Worm (Caenorhabditis elegans) whole organism, L1 larva: ENCODE data around the gene C50F7.3.

Experiments used
- C16A3.4 ChIP-seq: fragments of 150-350 bp; optimal IDR thresholded peaks from 2 replicates; lab custom pipeline; 2014; ENCODE audit warnings: missing biosample characterization, missing genetic modification characterization
- F16B12.6 ChIP-seq: fragments of 150-350 bp; optimal IDR thresholded peaks from 2 replicates; lab custom pipeline; 2014; ENCODE audit warnings: missing biosample characterization, missing genetic modification characterization
- Y116A8C.19 ChIP-seq: sonication (generic microtip); optimal IDR thresholded peaks from 2 replicates; lab custom pipeline; 2016; ENCODE audit warnings: missing compliant biosample characterization, missing genetic modification characterization, borderline replicate concordance
- alr-1 ChIP-seq: fragments of 200-800 bp; sonication (Bioruptor generic); optimal IDR thresholded peaks from 2 replicates; lab custom pipeline; 2018; ENCODE audit warnings: borderline replicate concordance, mild to moderate bottlenecking, missing genetic modification characterization, missing compliant biosample characterization
- aly-2 ChIP-seq: fragments of 150-350 bp; optimal IDR thresholded peaks from 2 replicates; lab custom pipeline; 2014; ENCODE audit warnings: missing biosample characterization, missing genetic modification characterization
- ama-1 ChIP-seq: fragments of 150-350 bp; optimal IDR thresholded peaks from 2 replicates; lab custom pipeline; 2014
- blmp-1 ChIP-seq: fragments of 150-350 bp; optimal IDR thresholded peaks from 2 replicates; lab custom pipeline; 2014; ENCODE audit warnings: missing biosample characterization, missing genetic modification characterization
- ceh-63 ChIP-seq: fragments of 200-800 bp; sonication (Bioruptor generic); optimal IDR thresholded peaks from 2 replicates; lab custom pipeline; 2018; ENCODE audit warnings: mild to moderate bottlenecking, missing genetic modification characterization, missing compliant biosample characterization
- ceh-90 ChIP-seq: sonication (generic microtip); optimal IDR thresholded peaks from 2 replicates; lab custom pipeline; 2016; ENCODE audit warnings: missing genetic modification characterization, missing compliant biosample characterization
- dpl-1 ChIP-seq, 3 experiments: fragments of 150-350 bp in 2 of 3; sonication (generic microtip) in 1 of 3; optimal IDR thresholded peaks; 2 replicates each; lab custom pipeline; 2014 to 2017; ENCODE audit warnings: missing biosample characterization in 3 of 3, missing genetic modification characterization in 3 of 3, missing genetic modification reagents in 3 of 3
- dsc-1 ChIP-seq: sonication (generic microtip); optimal IDR thresholded peaks from 2 replicates; lab custom pipeline; 2016; ENCODE audit warnings: mild to moderate bottlenecking, missing genetic modification characterization, missing compliant biosample characterization
- efl-3 ChIP-seq: fragments of 200-800 bp; sonication (Bioruptor generic); optimal IDR thresholded peaks from 2 replicates; lab custom pipeline; 2018; ENCODE audit warnings: mild to moderate bottlenecking, missing genetic modification characterization, missing compliant biosample characterization
- elt-2 ChIP-seq: sonication (generic microtip); optimal IDR thresholded peaks from 2 replicates; lab custom pipeline; 2016; ENCODE audit warnings: missing genetic modification characterization, mild to moderate bottlenecking, inconsistent platforms, missing compliant biosample characterization, missing genetic modification reagents
- elt-3 ChIP-seq, 6 experiments: fragments of 150-350 bp in 1 of 6; sonication (generic microtip); optimal IDR thresholded peaks; 2 replicates each; lab custom pipeline; 2017 to 2018; ENCODE audit warnings: missing biosample characterization in 6 of 6, missing genetic modification characterization in 6 of 6, inconsistent platforms in 1 of 6
- fkh-8 ChIP-seq: sonication (generic microtip); optimal IDR thresholded peaks from 2 replicates; lab custom pipeline; 2016; ENCODE audit warnings: mild to moderate bottlenecking, missing genetic modification characterization, missing compliant biosample characterization
- grh-1 ChIP-seq: fragments of 200-800 bp; sonication (Bioruptor generic); IDR thresholded peaks from 2 replicates; pipeline ENCODE4 v1.3.6; 2022; ENCODE audit warnings: missing genetic modification reagents, missing genetic modification characterization, missing compliant biosample characterization
- hlh-17 ChIP-seq: fragments of 200-800 bp; sonication (Bioruptor generic); optimal IDR thresholded peaks from 2 replicates; lab custom pipeline; 2018; ENCODE audit warnings: missing genetic modification characterization, mild to moderate bottlenecking, missing compliant biosample characterization, moderate library complexity, borderline replicate concordance
- hpl-2 ChIP-seq: fragments of 150-350 bp; optimal IDR thresholded peaks from 2 replicates; lab custom pipeline; 2014; ENCODE audit warnings: missing biosample characterization, missing genetic modification reagents, missing genetic modification characterization
- jun-1 ChIP-seq: fragments of 150-350 bp; optimal IDR thresholded peaks from 2 replicates; lab custom pipeline; 2014; ENCODE audit warnings: missing biosample characterization, missing genetic modification reagents, missing genetic modification characterization
- lin-13 ChIP-seq: fragments of 150-350 bp; optimal IDR thresholded peaks from 2 replicates; lab custom pipeline; 2014; ENCODE audit warnings: missing biosample characterization, missing genetic modification reagents, missing genetic modification characterization
- lin-35 ChIP-seq, 2 experiments: fragments of 150-350 bp; optimal IDR thresholded peaks; 2 replicates each; lab custom pipeline; 2014; ENCODE audit warnings: missing biosample characterization in 2 of 2, missing genetic modification characterization in 2 of 2, missing genetic modification reagents in 2 of 2
- lir-3 ChIP-seq: sonication (generic microtip); optimal IDR thresholded peaks from 2 replicates; lab custom pipeline; 2016; ENCODE audit warnings: mild to moderate bottlenecking, missing genetic modification characterization, moderate library complexity, missing compliant biosample characterization; ENCODE audit not compliant: poor library complexity
- lsy-2 ChIP-seq, 2 experiments: fragments of 150-350 bp; optimal IDR thresholded peaks; 2 replicates each; lab custom pipeline; 2014; ENCODE audit warnings: missing biosample characterization in 2 of 2, missing genetic modification characterization in 2 of 2
- nhr-20 ChIP-seq: sonication (generic microtip); optimal IDR thresholded peaks from 2 replicates; lab custom pipeline; 2016; ENCODE audit warnings: mild to moderate bottlenecking, missing genetic modification characterization, missing compliant biosample characterization
- nhr-47 ChIP-seq: sonication (generic microtip); optimal IDR thresholded peaks from 2 replicates; lab custom pipeline; 2016; ENCODE audit warnings: mild to moderate bottlenecking, missing genetic modification characterization, moderate library complexity, missing compliant biosample characterization
- nhr-71 ChIP-seq: sonication (generic microtip); optimal IDR thresholded peaks from 2 replicates; lab custom pipeline; 2016; ENCODE audit warnings: mild to moderate bottlenecking, missing genetic modification characterization, moderate library complexity, missing compliant biosample characterization
- nhr-84 ChIP-seq: sonication (generic microtip); optimal IDR thresholded peaks from 2 replicates; lab custom pipeline; 2017; ENCODE audit warnings: missing biosample characterization, missing genetic modification characterization
- nhr-85 ChIP-seq: sonication (generic microtip); peaks from one replicate; lab custom pipeline; 2016; ENCODE audit warnings: missing genetic modification characterization, inconsistent platforms, missing compliant biosample characterization
- nhr-90 ChIP-seq: sonication (generic microtip); optimal IDR thresholded peaks from 2 replicates; lab custom pipeline; 2016; ENCODE audit warnings: mild to moderate bottlenecking, missing genetic modification characterization, missing compliant biosample characterization; ENCODE audit not compliant: poor library complexity
- pqm-1 ChIP-seq: sonication (generic microtip); optimal IDR thresholded peaks from 3 replicates; lab custom pipeline; 2017; ENCODE audit warnings: missing biosample characterization, missing genetic modification characterization
- snpc-4 ChIP-seq: fragments of 150-350 bp; optimal IDR thresholded peaks from 2 replicates; lab custom pipeline; 2014; ENCODE audit warnings: missing biosample characterization, missing genetic modification characterization
- sox-4 ChIP-seq: sonication (generic microtip); optimal IDR thresholded peaks from 2 replicates; lab custom pipeline; 2016; ENCODE audit warnings: missing genetic modification characterization, missing compliant biosample characterization
- sup-37 ChIP-seq: fragments of 200-800 bp; sonication (Bioruptor generic); optimal IDR thresholded peaks from 2 replicates; lab custom pipeline; 2018; ENCODE audit warnings: mild to moderate bottlenecking, missing genetic modification characterization, missing compliant biosample characterization
- swsn-7 ChIP-seq: sonication (generic microtip); optimal IDR thresholded peaks from 2 replicates; lab custom pipeline; 2016; ENCODE audit warnings: missing genetic modification characterization, missing compliant biosample characterization
- tbx-2 ChIP-seq: sonication (generic microtip); optimal IDR thresholded peaks from 2 replicates; lab custom pipeline; 2016; ENCODE audit warnings: missing genetic modification characterization, missing compliant biosample characterization
- tlp-1 ChIP-seq: fragments of 150-350 bp; optimal IDR thresholded peaks from 2 replicates; lab custom pipeline; 2014; ENCODE audit warnings: missing biosample characterization, missing genetic modification characterization
- unc-30 ChIP-seq: sonication (generic microtip); optimal IDR thresholded peaks from 2 replicates; lab custom pipeline; 2017; ENCODE audit warnings: missing biosample characterization, missing genetic modification characterization
- xbp-1 ChIP-seq: sonication (generic microtip); optimal IDR thresholded peaks from 2 replicates; lab custom pipeline; 2016; ENCODE audit warnings: missing genetic modification characterization, missing compliant biosample characterization
- ztf-11 ChIP-seq, 2 experiments: sonication (generic microtip); optimal IDR thresholded peaks; 2 replicates each; lab custom pipeline; 2016 to 2017; ENCODE audit warnings: missing genetic modification characterization in 2 of 2, missing biosample characterization in 1 of 2, missing compliant biosample characterization in 1 of 2
- ztf-4 ChIP-seq: fragments of 150-350 bp; optimal IDR thresholded peaks from 2 replicates; lab custom pipeline; 2014; ENCODE audit warnings: missing biosample characterization, missing genetic modification characterization

The C50F7.3 gene

ce11 chrIV:7731960-7732359 is at the start of gene C50F7.3, which contains the start of gene C50F7.9:
Gene C50F7.3, plus strand, starts transcription at chrIV:7732329.
Gene C50F7.9, minus strand, starts transcription at chrIV:7732060.
- TF ChIP-seq alr-1 (tag; lab: Kevin White, UChicago), result no peak
- TF ChIP-seq, all 84 proteins: peak for 0

ce11 chrIV:7689326-7689725 is 42.8 kb upstream of the C50F7.3 start:
- TF ChIP-seq blmp-1 (tag; lab: Kevin White, UChicago), result no peak
- TF ChIP-seq elt-2, result peak; percentile 74
- TF ChIP-seq nhr-47 (tag; lab: Kevin White, UChicago), result no peak
- TF ChIP-seq nhr-20 (tag; lab: Kevin White, UChicago), result no peak

ce11 chrIV:7692451-7692850 is 39.7 kb upstream of the C50F7.3 start:
- TF ChIP-seq nhr-71 (tag; lab: Kevin White, UChicago) (no peak), dpl-1 (GFP tag; optimal IDR thresholded peaks at IDR 0.05; lab: Kevin White, UChicago) (no peak), F16B12.6 (no peak), ceh-90 (tag; lab: Kevin White, UChicago) (no peak)

DNA sequence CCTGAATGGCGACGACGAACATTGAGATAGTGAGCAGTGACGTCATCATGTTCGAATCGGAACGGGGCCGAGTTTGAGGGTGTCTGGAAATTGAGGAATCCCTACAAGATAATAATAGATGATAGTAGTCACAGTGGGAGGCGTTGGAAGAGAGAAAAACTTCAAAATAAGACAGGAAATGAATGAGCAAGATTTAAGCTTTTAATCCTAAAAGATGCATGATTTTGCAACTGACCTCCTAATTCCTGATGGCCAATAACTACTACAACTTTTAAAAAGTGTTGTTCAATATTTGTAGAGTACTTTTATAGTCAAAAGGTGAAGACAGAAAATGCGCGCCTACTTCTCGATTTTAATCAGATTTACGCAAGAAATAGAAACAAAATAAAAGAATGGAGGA is 33.8 kb upstream of the C50F7.3 start, which contains the start of gene flp-13:
TSS of gene flp-13 (minus strand) at position 101 of the 400 bp plus-strand sequence.
- TF ChIP-seq lin-13 (GFP tag; lab: Kevin White, UChicago) (no peak), hlh-17 (no peak), lsy-2 (tag; optimal IDR thresholded peaks at IDR 0.05; lab: Kevin White, UChicago) (no peak), xbp-1 (tag; lab: Kevin White, UChicago) (no peak), tlp-1 (tag; lab: Kevin White, UChicago) (no peak), hpl-2 (GFP tag; lab: Kevin White, UChicago) (no peak), aly-2 (tag; lab: Kevin White, UChicago) (no peak), grh-1 (GFP tag; lab: Robert Waterston, UW) (no peak), nhr-85 (tag; lab: Kevin White, UChicago) (no peak), unc-30 (tag; lab: Kevin White, UChicago) (no peak), nhr-84 (tag; lab: Kevin White, UChicago) (no peak), lin-35 (GFP tag; optimal IDR thresholded peaks at IDR 0.05; lab: Kevin White, UChicago) (no peak)

DNA sequence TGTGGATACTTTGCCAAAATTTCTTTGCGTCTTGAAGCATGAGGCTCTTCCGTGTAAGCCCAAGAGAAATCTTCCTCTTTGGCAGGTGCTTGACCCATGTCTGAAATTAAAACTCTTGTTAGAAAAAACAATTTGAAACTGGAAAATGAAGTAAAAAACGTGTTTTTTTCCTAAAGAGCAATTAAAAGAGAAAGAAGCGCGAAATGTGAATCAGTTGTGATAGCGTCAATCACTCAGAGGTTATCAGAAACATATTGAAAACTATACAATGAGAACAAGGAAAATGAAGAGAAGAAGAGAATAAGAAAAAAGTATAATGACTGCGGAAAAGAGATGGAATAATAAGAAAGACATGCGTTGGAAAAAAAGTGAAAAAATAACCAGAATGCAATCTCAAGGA is 25.3 kb upstream of the C50F7.3 start, which contains the start of gene F33D4.4:
TSS of gene F33D4.4 (minus strand) at position 101 of the 400 bp plus-strand sequence.
- TF ChIP-seq blmp-1 (tag; lab: Kevin White, UChicago) (peak; percentile 49), dsc-1 (tag; lab: Kevin White, UChicago) (peak; percentile 34), nhr-85 (tag; lab: Kevin White, UChicago) (no peak), jun-1 (tag; lab: Kevin White, UChicago) (no peak)

ce11 chrIV:7709701-7710100 is 22.4 kb upstream of the C50F7.3 start, which contains the start of the genes mrpl-1, emc-6 and mrps-24:
Gene mrpl-1, minus strand, starts transcription at chrIV:7709701.
Gene emc-6, minus strand, starts transcription at chrIV:7709736.
Gene mrps-24, plus strand, starts transcription at chrIV:7710045.
- TF ChIP-seq fkh-8 (tag; lab: Kevin White, UChicago) (peak; percentile 18), nhr-71 (tag; lab: Kevin White, UChicago) (peak; percentile 76), lir-3 (tag; lab: Kevin White, UChicago) (peak; percentile 35), swsn-7 (tag; lab: Kevin White, UChicago) (peak; percentile 68), C16A3.4 (peak; percentile 82), nhr-90 (tag; lab: Kevin White, UChicago) (peak; percentile 56), sup-37 (GFP tag; lab: Kevin White, UChicago) (no peak), lsy-2 (tag; optimal IDR thresholded peaks at IDR 0.05; lab: Kevin White, UChicago) (peak; percentile 78 to 85), lin-35 (GFP tag; optimal IDR thresholded peaks at IDR 0.05; lab: Kevin White, UChicago) (peak; percentile 67 to 75), elt-3 (tag; optimal IDR thresholded peaks at IDR 0.05; lab: Kevin White, UChicago) (peak in 1 of 6 experiments; percentile 16), sox-4 (tag; lab: Kevin White, UChicago) (no peak), elt-2 (peak; percentile 3), lin-13 (GFP tag; lab: Kevin White, UChicago) (peak; percentile 37), pqm-1 (tag; lab: Kevin White, UChicago) (no peak), snpc-4 (tag; lab: Kevin White, UChicago) (peak; percentile 31), efl-3 (no peak), nhr-47 (tag; lab: Kevin White, UChicago) (no peak), F16B12.6 (peak; percentile 84), ztf-4 (tag; lab: Kevin White, UChicago) (no peak), hlh-17 (no peak), blmp-1 (tag; lab: Kevin White, UChicago) (peak; percentile 50), nhr-85 (tag; lab: Kevin White, UChicago) (no peak), dpl-1 (GFP tag; optimal IDR thresholded peaks at IDR 0.05; lab: Kevin White, UChicago) (peak; percentile 57 to 80 (median 65)), ceh-63 (no peak), tbx-2 (tag; lab: Kevin White, UChicago) (peak; percentile 56), Y116A8C.19 (no peak), ama-1 (no peak), ztf-11 (tag; optimal IDR thresholded peaks at IDR 0.05; lab: Kevin White, UChicago) (no peak), dsc-1 (tag; lab: Kevin White, UChicago) (peak; percentile 28)
